Fruit fly (Drosophila melanogaster): ENCODE results near the gene CG3603.

- TF ChIP-seq CG8478 (optimal IDR thresholded peaks at IDR 0.05) (no peak), CTCF (optimal IDR thresholded peaks at IDR 0.05) (no peak)
Measured at dm6 chrX:2907105-2907694, 40.6 kb upstream of the CG3603 start.
